Worm (Caenorhabditis elegans) whole organism, late embryonic: ENCODE results near the gene lido-18.

Source experiments
- C38D4.7 ChIP-seq: fragments of 200-800 bp; sonication (Bioruptor generic); optimal IDR thresholded peaks from 2 replicates; lab custom pipeline; 2018; ENCODE audit warnings: mild to moderate bottlenecking, missing genetic modification characterization, moderate library complexity, missing compliant biosample characterization
- K02D7.2 ChIP-seq: sonication (generic microtip); optimal IDR thresholded peaks from 2 replicates; lab custom pipeline; 2017; ENCODE audit warnings: mild to moderate bottlenecking, missing genetic modification characterization, missing compliant biosample characterization
- K09A11.1 ChIP-seq: sonication (generic microtip); optimal IDR thresholded peaks from 2 replicates; lab custom pipeline; 2017; ENCODE audit warnings: antibody characterized with exemption, mild to moderate bottlenecking, missing genetic modification characterization, missing compliant biosample characterization; ENCODE audit not compliant: insufficient read depth
- T23F11.4 ChIP-seq: fragments of 200-800 bp; sonication (Bioruptor generic); optimal IDR thresholded peaks from 2 replicates; lab custom pipeline; 2018; ENCODE audit warnings: mild to moderate bottlenecking, missing genetic modification characterization, missing compliant biosample characterization
- ama-1 ChIP-seq: fragments of 150-350 bp; optimal IDR thresholded peaks from 2 replicates; lab custom pipeline; 2014
- ceh-14 ChIP-seq: sonication (generic microtip); optimal IDR thresholded peaks from 2 replicates; lab custom pipeline; 2016; ENCODE audit warnings: missing genotype, missing genetic modification characterization, missing compliant biosample characterization
- ceh-19 ChIP-seq: fragments of 200-800 bp; sonication (Bioruptor generic); optimal IDR thresholded peaks from 2 replicates; lab custom pipeline; 2018; ENCODE audit warnings: mild to moderate bottlenecking, missing genetic modification characterization, missing compliant biosample characterization
- ceh-30 ChIP-seq: fragments of 150-350 bp; optimal IDR thresholded peaks from 2 replicates; lab custom pipeline; 2014; ENCODE audit warnings: missing biosample characterization, missing genetic modification characterization
- ceh-31 ChIP-seq: sonication (generic microtip); optimal IDR thresholded peaks from 2 replicates; lab custom pipeline; 2016; ENCODE audit warnings: missing genetic modification characterization, missing compliant biosample characterization
- ceh-34 ChIP-seq: sonication (generic microtip); optimal IDR thresholded peaks from 2 replicates; lab custom pipeline; 2016; ENCODE audit warnings: mild to moderate bottlenecking, missing genetic modification characterization, missing compliant biosample characterization
- ceh-45 ChIP-seq: fragments of 200-800 bp; sonication (Bioruptor generic); IDR thresholded peaks from 2 replicates; pipeline ENCODE4 v1.3.6; 2022; ENCODE audit warnings: missing genetic modification reagents, missing genetic modification characterization, missing compliant biosample characterization
- ceh-48 ChIP-seq: sonication (generic microtip); optimal IDR thresholded peaks from 2 replicates; lab custom pipeline; 2016; ENCODE audit warnings: missing genetic modification characterization, inconsistent platforms, missing compliant biosample characterization
- ceh-6 ChIP-seq: fragments of 200-800 bp; sonication (Bioruptor generic); optimal IDR thresholded peaks from 2 replicates; lab custom pipeline; 2018; ENCODE audit warnings: mild to moderate bottlenecking, missing genetic modification characterization, missing compliant biosample characterization
- ceh-9 ChIP-seq: sonication (generic microtip); optimal IDR thresholded peaks from 2 replicates; lab custom pipeline; 2016; ENCODE audit warnings: mild to moderate bottlenecking, missing genetic modification characterization, inconsistent platforms, missing compliant biosample characterization
- che-1 ChIP-seq: sonication (generic microtip); optimal IDR thresholded peaks from 2 replicates; lab custom pipeline; 2016; ENCODE audit warnings: mild to moderate bottlenecking, missing genetic modification characterization, missing compliant biosample characterization
- dve-1 ChIP-seq: sonication (generic microtip); optimal IDR thresholded peaks from 2 replicates; lab custom pipeline; 2017; ENCODE audit warnings: antibody characterized with exemption, mild to moderate bottlenecking, missing genetic modification characterization, missing compliant biosample characterization
- elt-2 ChIP-seq: sonication (generic microtip); optimal IDR thresholded peaks from 2 replicates; lab custom pipeline; 2016; ENCODE audit warnings: missing genetic modification reagents, missing genetic modification characterization, missing compliant biosample characterization
- elt-4 ChIP-seq: sonication (generic microtip); optimal IDR thresholded peaks from 2 replicates; lab custom pipeline; 2016; ENCODE audit warnings: missing genetic modification characterization, missing compliant biosample characterization
- ets-4 ChIP-seq: sonication (generic microtip); optimal IDR thresholded peaks from 2 replicates; lab custom pipeline; 2016; ENCODE audit warnings: missing genetic modification characterization, missing compliant biosample characterization
- eyg-1 ChIP-seq: sonication (generic microtip); optimal IDR thresholded peaks from 2 replicates; lab custom pipeline; 2016; ENCODE audit warnings: missing genotype, missing genetic modification characterization, missing compliant biosample characterization
- fkh-10 ChIP-seq: fragments of 150-350 bp; optimal IDR thresholded peaks from 2 replicates; lab custom pipeline; 2014; ENCODE audit warnings: missing biosample characterization, missing genetic modification reagents, missing genetic modification characterization
- hlh-13 ChIP-seq: fragments of 200-800 bp; sonication (Bioruptor generic); optimal IDR thresholded peaks from 2 replicates; lab custom pipeline; 2018; ENCODE audit warnings: mild to moderate bottlenecking, missing genetic modification characterization, missing compliant biosample characterization
- hlh-15 ChIP-seq: sonication (generic microtip); optimal IDR thresholded peaks from 2 replicates; lab custom pipeline; 2016; ENCODE audit warnings: missing genetic modification characterization, missing compliant biosample characterization
- hlh-30 ChIP-seq: sonication (generic microtip); optimal IDR thresholded peaks from 2 replicates; lab custom pipeline; 2017; ENCODE audit warnings: antibody characterized with exemption, missing genetic modification characterization, missing compliant biosample characterization; ENCODE audit not compliant: insufficient read depth
- hlh-6 ChIP-seq: sonication (generic microtip); optimal IDR thresholded peaks from 2 replicates; lab custom pipeline; 2016; ENCODE audit warnings: missing genotype, missing genetic modification characterization, missing compliant biosample characterization
- lin-11 ChIP-seq: fragments of 200-800 bp; sonication (Bioruptor generic); optimal IDR thresholded peaks from 2 replicates; lab custom pipeline; 2018; ENCODE audit warnings: mild to moderate bottlenecking, missing genetic modification characterization, missing compliant biosample characterization
- madf-2 ChIP-seq: sonication (generic microtip); optimal IDR thresholded peaks from 2 replicates; lab custom pipeline; 2017; ENCODE audit warnings: missing genetic modification characterization, missing compliant biosample characterization
- mec-3 ChIP-seq: sonication (generic microtip); optimal IDR thresholded peaks from 2 replicates; lab custom pipeline; 2016; ENCODE audit warnings: borderline replicate concordance, missing genetic modification characterization, missing compliant biosample characterization
- nhr-11 ChIP-seq: fragments of 150-350 bp; optimal IDR thresholded peaks from 2 replicates; lab custom pipeline; 2014; ENCODE audit warnings: missing biosample characterization, missing genetic modification characterization
- odd-2 ChIP-seq: sonication (generic microtip); optimal IDR thresholded peaks from 2 replicates; lab custom pipeline; 2017; ENCODE audit warnings: antibody characterized with exemption, mild to moderate bottlenecking, missing genetic modification characterization, missing compliant biosample characterization
- pag-3 ChIP-seq: sonication (generic microtip); optimal IDR thresholded peaks from 2 replicates; lab custom pipeline; 2016; ENCODE audit warnings: missing compliant biosample characterization, missing genetic modification characterization, borderline replicate concordance
- pax-1 ChIP-seq: fragments of 150-350 bp; optimal IDR thresholded peaks from 2 replicates; lab custom pipeline; 2014; ENCODE audit warnings: missing biosample characterization, missing genetic modification characterization
- pha-2 ChIP-seq: sonication (generic microtip); optimal IDR thresholded peaks from 2 replicates; lab custom pipeline; 2017; ENCODE audit warnings: mild to moderate bottlenecking, missing genetic modification characterization, missing compliant biosample characterization
- pha-4 ChIP-seq: fragments of 150-350 bp; optimal IDR thresholded peaks from 2 replicates; lab custom pipeline; 2018; ENCODE audit warnings: missing biosample characterization, missing genetic modification reagents, missing genetic modification characterization
- pqm-1 ChIP-seq: sonication (generic microtip); optimal IDR thresholded peaks from 2 replicates; lab custom pipeline; 2016; ENCODE audit warnings: missing genetic modification characterization, missing compliant biosample characterization
- ref-2 ChIP-seq: sonication (generic microtip); optimal IDR thresholded peaks from 2 replicates; lab custom pipeline; 2016; ENCODE audit warnings: missing genetic modification characterization, missing compliant biosample characterization
- sdc-2 ChIP-seq: sonication (generic microtip); optimal IDR thresholded peaks from 2 replicates; lab custom pipeline; 2016; ENCODE audit warnings: missing genotype, missing genetic modification characterization, missing compliant biosample characterization
- sox-2 ChIP-seq: fragments of 200-800 bp; sonication (Bioruptor generic); IDR thresholded peaks from 2 replicates; pipeline ENCODE4 v1.3.6; 2022; ENCODE audit warnings: missing genetic modification reagents, missing genetic modification characterization, missing compliant biosample characterization
- sox-4 ChIP-seq: sonication (generic microtip); optimal IDR thresholded peaks from 2 replicates; lab custom pipeline; 2017; ENCODE audit warnings: mild to moderate bottlenecking, missing genetic modification characterization, inconsistent platforms, missing compliant biosample characterization
- syd-9 ChIP-seq: sonication (generic microtip); optimal IDR thresholded peaks from 2 replicates; lab custom pipeline; 2016; ENCODE audit warnings: mild to moderate bottlenecking, missing genetic modification characterization, moderate library complexity, missing compliant biosample characterization
- tbx-2 ChIP-seq: sonication (generic microtip); optimal IDR thresholded peaks from 2 replicates; lab custom pipeline; 2016; ENCODE audit warnings: missing genetic modification characterization, missing compliant biosample characterization
- tbx-7 ChIP-seq: sonication (generic microtip); optimal IDR thresholded peaks from 2 replicates; lab custom pipeline; 2016; ENCODE audit warnings: missing genotype, missing genetic modification characterization, missing compliant biosample characterization
- unc-3 ChIP-seq, 2 experiments: fragments of 200-800 bp in 1 of 2; sonication (Bioruptor generic) in 1 of 2; sonication (generic microtip) in 1 of 2; conservative IDR thresholded peaks in 1 of 2; optimal IDR thresholded peaks in 1 of 2; 2 replicates each; pipeline versions ENCODE4 v1.3.6 to Lab custom; 2016 to 2022; ENCODE audit warnings: missing compliant biosample characterization in 2 of 2, missing genetic modification characterization in 2 of 2, missing genetic modification reagents in 1 of 2
- unc-42 ChIP-seq: sonication (generic microtip); optimal IDR thresholded peaks from 2 replicates; lab custom pipeline; 2016; ENCODE audit warnings: missing genotype, missing genetic modification characterization, missing compliant biosample characterization
- zip-5 ChIP-seq: sonication (generic microtip); optimal IDR thresholded peaks from 2 replicates; lab custom pipeline; 2016; ENCODE audit warnings: missing genetic modification characterization, missing compliant biosample characterization

lido-18 gene

DNA sequence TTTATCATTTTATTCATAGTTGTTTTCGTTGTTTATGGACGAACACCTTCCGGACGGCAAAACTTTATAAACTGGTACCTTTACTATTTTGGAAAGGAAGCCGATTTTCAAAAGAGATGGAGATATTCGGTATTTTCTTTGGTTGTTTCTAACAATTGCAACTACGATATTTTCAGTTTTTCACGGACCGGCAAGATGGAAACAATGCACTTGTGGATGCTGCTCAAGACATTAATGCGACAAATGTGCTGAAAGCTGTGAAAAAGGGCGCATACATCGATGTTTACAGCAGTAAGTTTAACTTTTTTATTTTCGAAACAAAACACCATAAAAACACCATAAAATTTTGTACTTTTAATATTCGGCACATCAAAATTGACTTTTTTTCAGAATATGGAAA lies 3.9 kb downstream of the lido-18 start:
- no peak for TF ChIP-seq ceh-48 (tag; lab: Kevin White, UChicago)
- TF ChIP-seq unc-3 (GFP tag; conservative IDR thresholded peaks at IDR 0.05; lab: Robert Waterston, UW): no peak
- no peak for TF ChIP-seq unc-3 (tag; optimal IDR thresholded peaks at IDR 0.05; lab: Kevin White, UChicago)
- TF ChIP-seq ets-4: no peak
- no peak for TF ChIP-seq ceh-19 (GFP tag; lab: Kevin White, UChicago)
- no peak for TF ChIP-seq odd-2 (tag; lab: Kevin White, UChicago)
- no peak for TF ChIP-seq ceh-31 (tag; lab: Kevin White, UChicago)
- no peak for TF ChIP-seq K09A11.1 (tag; lab: Kevin White, UChicago)
- no peak for TF ChIP-seq pax-1 (tag; lab: Kevin White, UChicago)
- TF ChIP-seq nhr-11: no peak
- TF ChIP-seq K02D7.2 (tag; lab: Kevin White, UChicago): no peak
- no peak for TF ChIP-seq ceh-34 (tag; lab: Kevin White, UChicago)
- TF ChIP-seq fkh-10: no peak
- no peak for TF ChIP-seq ceh-6 (GFP tag; lab: Kevin White, UChicago)
- no peak for TF ChIP-seq ama-1 (lab: Kevin White, UChicago)
- TF ChIP-seq ceh-30 (tag; lab: Kevin White, UChicago): no peak
- TF ChIP-seq hlh-13: no peak

DNA sequence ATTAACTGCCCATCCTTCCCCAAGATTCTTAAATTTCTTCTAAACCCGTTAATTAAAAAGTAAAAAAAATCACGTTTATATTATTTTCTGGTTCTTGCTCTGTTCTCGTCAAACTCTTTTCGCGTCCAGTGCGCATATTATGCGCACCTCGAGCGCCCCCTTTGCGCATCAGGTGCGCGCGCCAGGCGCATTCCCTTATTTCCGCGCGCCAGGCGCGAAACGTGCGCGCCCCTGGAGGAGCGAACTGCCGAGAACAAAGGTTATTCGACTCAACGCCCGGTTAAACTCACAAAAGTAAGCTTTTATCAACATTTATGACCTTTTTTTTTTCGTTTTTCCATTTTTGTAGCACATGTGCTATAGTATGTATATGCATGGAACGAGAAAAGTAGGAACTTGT lies 10.3 kb downstream of the lido-18 start:
- TF ChIP-seq ref-2 (tag; lab: Kevin White, UChicago): no peak
- TF ChIP-seq fkh-10: no peak
- no peak for TF ChIP-seq hlh-6 (tag; lab: Kevin White, UChicago)
- no peak for TF ChIP-seq C38D4.7
- TF ChIP-seq T23F11.4 (GFP tag; lab: Kevin White, UChicago): no peak
- no peak for TF ChIP-seq sox-2 (GFP tag; lab: Robert Waterston, UW)
- no peak for TF ChIP-seq elt-4 (tag; lab: Kevin White, UChicago)
- TF ChIP-seq hlh-15 (tag; lab: Kevin White, UChicago): no peak
- no peak for TF ChIP-seq ceh-9 (tag; lab: Kevin White, UChicago)
- TF ChIP-seq lin-11 (tag; lab: Kevin White, UChicago): no peak
- no peak for TF ChIP-seq che-1 (tag; lab: Kevin White, UChicago)
- no peak for TF ChIP-seq tbx-7 (tag; lab: Kevin White, UChicago)
- TF ChIP-seq pag-3: no peak
- no peak for TF ChIP-seq syd-9 (tag; lab: Kevin White, UChicago)

DNA sequence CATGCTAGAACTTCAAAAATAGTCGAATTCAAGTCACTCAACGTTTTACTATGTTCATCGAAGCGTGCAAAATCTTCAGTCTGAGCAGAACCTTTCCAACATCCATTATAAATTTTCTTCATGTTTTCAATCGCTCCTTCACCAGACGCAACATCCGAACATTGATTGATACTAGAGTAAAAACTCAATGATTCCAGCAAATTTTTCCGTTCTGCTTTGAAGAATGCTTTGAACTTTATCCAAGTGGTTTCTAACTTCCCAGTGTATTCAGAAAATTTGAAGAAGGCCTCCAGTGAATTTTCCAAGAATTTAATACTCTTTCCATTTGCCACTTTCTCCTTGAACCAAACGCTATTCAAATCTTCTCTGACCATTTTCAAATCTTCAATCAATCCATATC lies 30.2 kb downstream of the lido-18 start:
- TF ChIP-seq tbx-2 (tag; lab: Kevin White, UChicago) (no peak), elt-2 (tag; lab: Kevin White, UChicago) (no peak), lin-11 (tag; lab: Kevin White, UChicago) (no peak), sdc-2 (tag; lab: Kevin White, UChicago) (no peak), C38D4.7 (no peak), ceh-6 (GFP tag; lab: Kevin White, UChicago) (no peak), unc-42 (tag; lab: Kevin White, UChicago) (no peak), ref-2 (tag; lab: Kevin White, UChicago) (no peak), ceh-9 (tag; lab: Kevin White, UChicago) (no peak), sox-4 (tag; lab: Kevin White, UChicago) (no peak), madf-2 (tag; lab: Kevin White, UChicago) (no peak), pqm-1 (tag; lab: Kevin White, UChicago) (no peak)

DNA sequence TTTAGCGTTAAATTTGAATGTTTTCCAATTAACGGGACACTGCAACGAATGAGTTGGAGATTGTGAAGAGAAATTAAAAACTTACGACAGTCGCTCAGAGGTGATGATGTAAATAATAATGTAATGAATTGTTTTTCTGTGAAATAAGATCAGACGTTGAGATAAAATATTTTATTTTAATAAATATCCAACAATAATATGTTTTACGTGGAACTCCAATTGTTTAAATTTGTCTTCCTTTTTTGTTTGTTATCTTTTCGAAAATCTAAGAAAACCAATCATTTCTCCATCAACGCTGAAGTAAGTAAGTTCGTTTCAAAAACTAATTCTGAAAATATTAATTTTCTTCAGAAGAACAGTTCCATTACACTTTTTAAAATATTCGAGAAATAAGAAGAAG lies 32.2 kb downstream of the lido-18 start, which contains the start of gene C18H2.5:
C18H2.5 (minus strand) TSS at position 101 of the 400 bp plus-strand sequence.
- no peak for TF ChIP-seq sdc-2 (tag; lab: Kevin White, UChicago)
- TF ChIP-seq ceh-14 (tag; lab: Kevin White, UChicago): no peak
- no peak for TF ChIP-seq ceh-45 (GFP tag; lab: Robert Waterston, UW)
- TF ChIP-seq pha-2: no peak
- no peak for TF ChIP-seq hlh-30
- no peak for TF ChIP-seq K09A11.1 (tag; lab: Kevin White, UChicago)
- TF ChIP-seq mec-3 (tag; lab: Kevin White, UChicago): no peak
- no peak for TF ChIP-seq eyg-1
- TF ChIP-seq pag-3: no peak
- no peak for TF ChIP-seq K02D7.2 (tag; lab: Kevin White, UChicago)
- no peak for TF ChIP-seq dve-1 (tag; lab: Kevin White, UChicago)
- no peak for TF ChIP-seq pha-4
- no peak for TF ChIP-seq zip-5 (tag; lab: Kevin White, UChicago)
- TF ChIP-seq fkh-10: no peak
